Worm (Caenorhabditis elegans) whole organism, young adult: ENCODE measurements around the gene F42A6.2.

ENCODE experiments used
- B0336.3 ChIP-seq: fragments of 200-800 bp; sonication (Bioruptor generic); IDR thresholded peaks from 2 replicates; pipeline ENCODE4 v1.3.6; 2022; ENCODE audit warnings: missing genetic modification characterization, missing compliant biosample characterization
- F33H1.4 ChIP-seq: fragments of 200-800 bp; sonication (Bioruptor generic); IDR thresholded peaks from 2 replicates; pipeline ENCODE4 v1.3.6; 2022; ENCODE audit warnings: missing genetic modification reagents, missing genetic modification characterization, missing compliant biosample characterization
- F55B11.4 ChIP-seq: sonication (generic microtip); optimal IDR thresholded peaks from 2 replicates; lab custom pipeline; 2016; ENCODE audit warnings: missing compliant biosample characterization, missing genetic modification characterization, borderline replicate concordance; ENCODE audit not compliant: insufficient read depth
- F57A8.1 ChIP-seq: fragments of 200-800 bp; sonication (Bioruptor generic); optimal IDR thresholded peaks from 2 replicates; lab custom pipeline; 2018; ENCODE audit warnings: mild to moderate bottlenecking, missing genetic modification characterization, moderate library complexity, missing compliant biosample characterization
- Y53F4B.3 ChIP-seq: fragments of 200-800 bp; sonication (Bioruptor generic); IDR thresholded peaks from 2 replicates; pipeline ENCODE4 v1.3.6; 2022; ENCODE audit warnings: missing genetic modification reagents, missing genetic modification characterization, missing compliant biosample characterization
- Y53G8AR.9 ChIP-seq: fragments of 200-800 bp; sonication (Bioruptor generic); conservative IDR thresholded peaks from 2 replicates; pipeline ENCODE4 v1.3.6; 2022; ENCODE audit warnings: missing genetic modification reagents, missing genetic modification characterization, missing compliant biosample characterization
- Y67H2A.10 ChIP-seq: fragments of 200-800 bp; sonication (Bioruptor generic); conservative IDR thresholded peaks from 2 replicates; pipeline ENCODE4 v1.3.6; 2022; ENCODE audit warnings: missing genetic modification reagents, missing genetic modification characterization, missing compliant biosample characterization
- aptf-2 ChIP-seq: fragments of 200-800 bp; sonication (Bioruptor generic); conservative IDR thresholded peaks from 2 replicates; pipeline ENCODE4 v1.3.6; 2022; ENCODE audit warnings: missing genetic modification reagents, missing genetic modification characterization, missing compliant biosample characterization
- athp-1 ChIP-seq: sonication (generic microtip); optimal IDR thresholded peaks from 2 replicates; lab custom pipeline; 2017; ENCODE audit warnings: mild to moderate bottlenecking, missing genetic modification characterization, missing compliant biosample characterization
- attf-5 ChIP-seq: fragments of 200-800 bp; sonication (Bioruptor generic); optimal IDR thresholded peaks from 2 replicates; lab custom pipeline; 2018; ENCODE audit warnings: mild to moderate bottlenecking, missing genetic modification characterization, missing compliant biosample characterization
- cebp-1 ChIP-seq, 2 experiments: fragments of 200-800 bp in 1 of 2; sonication (Bioruptor generic) in 1 of 2; sonication (generic microtip) in 1 of 2; IDR thresholded peaks in 1 of 2; optimal IDR thresholded peaks in 1 of 2; 2 replicates each; pipeline versions ENCODE4 v1.3.6 to Lab custom; 2017 to 2022; ENCODE audit warnings: missing compliant biosample characterization in 2 of 2, missing genetic modification characterization in 2 of 2, mild to moderate bottlenecking in 1 of 2, missing genetic modification reagents in 1 of 2, moderate library complexity in 1 of 2
- cebp-2 ChIP-seq: fragments of 200-800 bp; sonication (Bioruptor generic); IDR thresholded peaks from 2 replicates; pipeline ENCODE4 v1.3.6; 2022; ENCODE audit warnings: missing genetic modification characterization, missing compliant biosample characterization
- ceh-58 ChIP-seq: fragments of 200-800 bp; sonication (Bioruptor generic); IDR thresholded peaks from 2 replicates; pipeline ENCODE4 v1.3.6; 2022; ENCODE audit warnings: missing genetic modification characterization, missing compliant biosample characterization
- dox-1 ChIP-seq: fragments of 200-800 bp; sonication (Bioruptor generic); IDR thresholded peaks from 2 replicates; pipeline ENCODE4 v1.3.6; 2022; ENCODE audit warnings: missing genetic modification reagents, missing genetic modification characterization, missing compliant biosample characterization
- dpff-1 ChIP-seq: sonication (generic microtip); optimal IDR thresholded peaks from 2 replicates; lab custom pipeline; 2017; ENCODE audit warnings: mild to moderate bottlenecking, missing genetic modification characterization, missing compliant biosample characterization
- dpl-1 ChIP-seq: fragments of 150-350 bp; optimal IDR thresholded peaks from 2 replicates; lab custom pipeline; 2014; ENCODE audit warnings: missing biosample characterization, missing genetic modification reagents, missing genetic modification characterization
- egrh-3 ChIP-seq: fragments of 200-800 bp; sonication (Bioruptor generic); IDR thresholded peaks from 2 replicates; pipeline ENCODE4 v1.3.6; 2022; ENCODE audit warnings: missing genetic modification reagents, missing genetic modification characterization, missing compliant biosample characterization
- him-1 ChIP-seq: sonication (generic microtip); optimal IDR thresholded peaks from 2 replicates; lab custom pipeline; 2016; ENCODE audit warnings: missing genotype, missing genetic modification reagents, missing genetic modification characterization, missing compliant biosample characterization
- hmg-1.2 ChIP-seq: fragments of 200-800 bp; sonication (Bioruptor generic); IDR thresholded peaks from 2 replicates; pipeline ENCODE4 v1.3.6; 2022; ENCODE audit warnings: missing genetic modification reagents, missing genetic modification characterization, missing compliant biosample characterization
- let-526 ChIP-seq: fragments of 200-800 bp; sonication (Bioruptor generic); IDR thresholded peaks from 2 replicates; pipeline ENCODE4 v1.3.6; 2022; ENCODE audit warnings: missing genetic modification reagents, missing genetic modification characterization, missing compliant biosample characterization
- let-607 ChIP-seq, 2 experiments: fragments of 200-800 bp in 1 of 2; sonication (Bioruptor generic) in 1 of 2; sonication (generic microtip) in 1 of 2; optimal IDR thresholded peaks; 2 replicates each; lab custom pipeline; 2016 to 2018; ENCODE audit warnings: mild to moderate bottlenecking in 2 of 2, missing compliant biosample characterization in 2 of 2, missing genetic modification characterization in 2 of 2, moderate library complexity in 2 of 2, missing genotype in 1 of 2
- lin-26 ChIP-seq: fragments of 200-800 bp; sonication (Bioruptor generic); IDR thresholded peaks from 2 replicates; pipeline ENCODE4 v1.3.6; 2022; ENCODE audit warnings: missing genetic modification reagents, missing genetic modification characterization, missing compliant biosample characterization
- lin-35 ChIP-seq, 3 experiments: fragments of 150-350 bp in 2 of 3; sonication (generic microtip) in 1 of 3; optimal IDR thresholded peaks; 2 replicates each; lab custom pipeline; 2014 to 2018; ENCODE audit warnings: missing biosample characterization in 3 of 3, missing genetic modification characterization in 3 of 3, missing genetic modification reagents in 3 of 3
- lin-40 ChIP-seq: sonication (generic microtip); optimal IDR thresholded peaks from 2 replicates; lab custom pipeline; 2016; ENCODE audit warnings: missing genetic modification characterization, mild to moderate bottlenecking, missing compliant biosample characterization, missing genotype, missing genetic modification reagents
- lir-1 ChIP-seq: fragments of 200-800 bp; sonication (Bioruptor generic); conservative IDR thresholded peaks from 2 replicates; pipeline ENCODE4 v1.3.6; 2022; ENCODE audit warnings: missing genetic modification reagents, missing genetic modification characterization, missing compliant biosample characterization
- lsl-1 ChIP-seq: fragments of 200-800 bp; sonication (Bioruptor generic); optimal IDR thresholded peaks from 2 replicates; lab custom pipeline; 2018; ENCODE audit warnings: mild to moderate bottlenecking, missing genetic modification characterization, moderate library complexity, missing compliant biosample characterization
- madf-3 ChIP-seq: fragments of 200-800 bp; sonication (Bioruptor generic); IDR thresholded peaks from 2 replicates; pipeline ENCODE4 v1.3.6; 2022; ENCODE audit warnings: missing genetic modification reagents, missing genetic modification characterization, missing compliant biosample characterization
- madf-6 ChIP-seq: fragments of 200-800 bp; sonication (Bioruptor generic); IDR thresholded peaks from 2 replicates; pipeline ENCODE4 v1.3.6; 2022; ENCODE audit warnings: missing genetic modification reagents, missing genetic modification characterization, missing compliant biosample characterization
- mxl-1 ChIP-seq: sonication (generic microtip); optimal IDR thresholded peaks from 2 replicates; lab custom pipeline; 2016; ENCODE audit warnings: missing genetic modification characterization, missing compliant biosample characterization
- nhr-179 ChIP-seq: sonication (generic microtip); optimal IDR thresholded peaks from 2 replicates; lab custom pipeline; 2016; ENCODE audit warnings: mild to moderate bottlenecking, missing genetic modification characterization, missing compliant biosample characterization
- pbrm-1 ChIP-seq: fragments of 200-800 bp; sonication (Bioruptor generic); IDR thresholded peaks from 2 replicates; pipeline ENCODE4 v1.3.6; 2022; ENCODE audit warnings: missing genetic modification reagents, missing genetic modification characterization, missing compliant biosample characterization
- rcor-1 ChIP-seq: fragments of 200-800 bp; sonication (Bioruptor generic); IDR thresholded peaks from 2 replicates; pipeline ENCODE4 v1.3.6; 2022; ENCODE audit warnings: missing genetic modification reagents, missing genetic modification characterization, missing compliant biosample characterization
- snpc-3.4 ChIP-seq: sonication (generic microtip); optimal IDR thresholded peaks from 2 replicates; lab custom pipeline; 2017; ENCODE audit warnings: missing genetic modification characterization, mild to moderate bottlenecking, missing compliant biosample characterization, antibody characterized with exemption, moderate library complexity, missing genotype, missing genetic modification reagents
- somi-1 ChIP-seq: fragments of 200-800 bp; sonication (Bioruptor generic); optimal IDR thresholded peaks from 2 replicates; lab custom pipeline; 2018; ENCODE audit warnings: mild to moderate bottlenecking, missing genetic modification characterization, missing compliant biosample characterization
- sptf-2 ChIP-seq: fragments of 200-800 bp; sonication (Bioruptor generic); optimal IDR thresholded peaks from 2 replicates; lab custom pipeline; 2018; ENCODE audit warnings: mild to moderate bottlenecking, missing genetic modification characterization, missing compliant biosample characterization
- tbp1 ChIP-seq: fragments of 200-800 bp; sonication (Bioruptor generic); optimal IDR thresholded peaks from 2 replicates; lab custom pipeline; 2018; ENCODE audit warnings: mild to moderate bottlenecking, missing genetic modification characterization, missing compliant biosample characterization
- zfh-2 ChIP-seq: fragments of 200-800 bp; sonication (Bioruptor generic); conservative IDR thresholded peaks from 2 replicates; pipeline ENCODE4 v1.3.6; 2022; ENCODE audit warnings: missing genetic modification reagents, missing genetic modification characterization, missing compliant biosample characterization
- ztf-25 ChIP-seq: fragments of 200-800 bp; sonication (Bioruptor generic); IDR thresholded peaks from 2 replicates; pipeline ENCODE4 v1.3.6; 2022; ENCODE audit warnings: missing genetic modification reagents, missing genetic modification characterization, missing compliant biosample characterization

The F42A6.2 gene

DNA sequence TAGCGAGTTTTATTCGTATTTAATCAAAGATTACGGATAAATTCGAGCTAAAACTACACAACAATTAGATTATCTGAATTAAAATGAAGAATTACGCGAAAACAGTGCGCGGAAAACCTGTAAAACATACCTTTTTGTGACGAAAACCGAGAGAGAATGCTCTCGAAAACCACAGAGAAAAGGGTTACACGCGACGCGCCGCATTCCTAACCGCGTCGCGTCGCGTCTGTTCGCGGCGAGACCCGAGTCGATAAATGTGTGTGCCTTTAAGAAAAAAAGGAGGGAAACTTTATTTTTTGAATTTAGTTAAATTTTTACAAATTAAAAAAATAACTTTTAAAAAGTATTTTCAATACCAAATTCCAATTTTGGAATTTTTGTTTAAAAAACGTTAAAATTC is 2.6 kb upstream of the F42A6.2 start, which contains the start of gene hrpa-1 (continued):
- TF ChIP-seq Y53G8AR.9 (peak; percentile 63), tbp1 (GFP tag; lab: Kevin White, UChicago) (peak; percentile 56), madf-3 (peak; percentile 99), dpl-1 (peak; percentile 88), madf-6 (GFP tag; lab: Robert Waterston, UW) (peak; percentile 61), lin-35 (GFP tag; optimal IDR thresholded peaks at IDR 0.05; lab: Kevin White, UChicago) (peak in 2 of 3 experiments; percentile 37 to 92), cebp-1 (GFP tag; IDR thresholded peaks at IDR 0.05; lab: Robert Waterston, UW) (no peak), cebp-1 (tag; optimal IDR thresholded peaks at IDR 0.05; lab: Kevin White, UChicago) (no peak), snpc-3.4 (peak; percentile 35), lir-1 (GFP tag; lab: Robert Waterston, UW) (peak; percentile 62), hmg-1.2 (GFP tag; lab: Robert Waterston, UW) (peak; percentile 47), him-1 (tag; lab: Kevin White, UChicago) (peak; percentile 9), attf-5 (GFP tag; lab: Kevin White, UChicago) (peak; percentile 45), let-607 (tag; optimal IDR thresholded peaks at IDR 0.05; lab: Kevin White, UChicago) (peak in 1 of 2 experiments; percentile 30), aptf-2 (no peak), pbrm-1 (GFP tag; lab: Robert Waterston, UW) (peak; percentile 44; the same call in 1 of the 2 replicates), rcor-1 (GFP tag; lab: Robert Waterston, UW) (peak; percentile 57), lsl-1 (peak; percentile 54), lin-40 (tag; lab: Kevin White, UChicago) (peak; percentile 71)

ce11 chrIV:3345484-3345883 is 4.2 kb downstream of the F42A6.2 start:
- TF ChIP-seq sptf-2 (GFP tag; lab: Kevin White, UChicago) (no peak), ztf-25 (GFP tag; lab: Robert Waterston, UW) (no peak), cebp-2 (GFP tag; lab: Robert Waterston, UW) (no peak), ceh-58 (GFP tag; lab: Robert Waterston, UW) (no peak), F55B11.4 (tag; lab: Kevin White, UChicago) (no peak), F33H1.4 (no peak), dox-1 (GFP tag; lab: Robert Waterston, UW) (peak; percentile 7; the same call in 1 of the 2 replicates), somi-1 (GFP tag; lab: Kevin White, UChicago) (no peak), dpff-1 (tag; lab: Kevin White, UChicago) (no peak), let-526 (GFP tag; lab: Robert Waterston, UW) (no peak), zfh-2 (GFP tag; lab: Robert Waterston, UW) (peak; percentile 31; the same call in 1 of the 2 replicates), Y53F4B.3 (GFP tag; lab: Robert Waterston, UW) (no peak), lin-35 (GFP tag; optimal IDR thresholded peaks at IDR 0.05; lab: Kevin White, UChicago) (no peak), B0336.3 (GFP tag; lab: Robert Waterston, UW) (no peak), F57A8.1 (GFP tag; lab: Kevin White, UChicago) (no peak), Y67H2A.10 (GFP tag; lab: Robert Waterston, UW) (no peak), cebp-1 (GFP tag; IDR thresholded peaks at IDR 0.05; lab: Robert Waterston, UW) (no peak), cebp-1 (tag; optimal IDR thresholded peaks at IDR 0.05; lab: Kevin White, UChicago) (no peak)

- TF ChIP-seq mxl-1 (tag; lab: Kevin White, UChicago) (no peak), lin-26 (GFP tag; lab: Robert Waterston, UW) (no peak), athp-1 (tag; lab: Kevin White, UChicago) (no peak), nhr-179 (tag; lab: Kevin White, UChicago) (no peak), zfh-2 (GFP tag; lab: Robert Waterston, UW) (peak; percentile 69; the same call in 1 of the 2 replicates), egrh-3 (GFP tag; lab: Robert Waterston, UW) (peak; percentile 74; the same call in 1 of the 2 replicates)
Measured at ce11 chrIV:3348334-3348733, 7.1 kb downstream of the F42A6.2 start.
